Worm (Caenorhabditis elegans): Measurements from ENCODE around the gene F48C5.2.

DNA sequence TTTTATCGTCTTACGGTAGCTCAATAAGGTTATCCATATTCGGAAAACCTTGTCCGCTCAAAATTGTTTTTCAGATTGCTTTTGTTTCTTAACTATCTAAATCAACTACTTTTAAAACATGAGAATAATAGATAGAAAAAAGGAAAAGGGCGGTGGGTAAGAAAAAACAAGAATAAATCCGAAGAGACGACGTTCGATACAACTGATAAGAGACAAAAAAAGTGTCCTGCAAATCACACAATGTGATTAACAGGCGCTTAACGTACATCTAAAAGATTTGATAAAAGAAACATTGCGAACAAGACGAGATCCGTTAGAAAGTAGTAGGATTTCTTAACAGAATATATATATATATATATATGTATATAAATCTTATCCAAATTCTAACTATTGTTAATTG lies 20.6 kb downstream of the F48C5.2 start, which contains the start of gene hum-4:
- TF ChIP-seq elt-3 (tag; optimal IDR thresholded peaks at IDR 0.05) (no peak), unc-62 (GFP tag; optimal IDR thresholded peaks at IDR 0.05) (no peak), lin-13 (tag; optimal IDR thresholded peaks at IDR 0.05) (no peak), pha-4 (tag; optimal IDR thresholded peaks at IDR 0.05) (no peak), ham-2 (GFP tag; optimal IDR thresholded peaks at IDR 0.05) (no peak), ces-1 (GFP tag; optimal IDR thresholded peaks at IDR 0.05) (no peak), blmp-1 (tag; optimal IDR thresholded peaks at IDR 0.05) (no peak), lin-32 (GFP tag; optimal IDR thresholded peaks at IDR 0.05) (no peak), drap-1 (GFP tag; optimal IDR thresholded peaks at IDR 0.05) (no peak), lsy-2 (tag; optimal IDR thresholded peaks at IDR 0.05) (no peak), nhr-12 (tag; optimal IDR thresholded peaks at IDR 0.05) (no peak), nhr-237 (tag; optimal IDR thresholded peaks at IDR 0.05) (no peak), nhr-76 (tag; optimal IDR thresholded peaks at IDR 0.05) (no peak)

Measured in whole organism, mixed stage, embryonic.